Worm (Caenorhabditis elegans) whole organism, L1 larva: ENCODE measurements around the gene F26F12.2.

Experiments
- C04F5.9 ChIP-seq: sonication (generic microtip); optimal IDR thresholded peaks from 2 replicates; lab custom pipeline; 2016; ENCODE audit warnings: missing genetic modification characterization, missing compliant biosample characterization
- C16A3.4 ChIP-seq: fragments of 150-350 bp; optimal IDR thresholded peaks from 2 replicates; lab custom pipeline; 2014; ENCODE audit warnings: missing biosample characterization, missing genetic modification characterization
- C34B4.2 ChIP-seq: sonication (generic microtip); optimal IDR thresholded peaks from 2 replicates; lab custom pipeline; 2017; ENCODE audit warnings: mild to moderate bottlenecking, missing genetic modification characterization, missing compliant biosample characterization
- F16B12.6 ChIP-seq: fragments of 150-350 bp; optimal IDR thresholded peaks from 2 replicates; lab custom pipeline; 2014; ENCODE audit warnings: missing biosample characterization, missing genetic modification characterization
- Y116A8C.19 ChIP-seq: sonication (generic microtip); optimal IDR thresholded peaks from 2 replicates; lab custom pipeline; 2016; ENCODE audit warnings: missing compliant biosample characterization, missing genetic modification characterization, borderline replicate concordance
- alr-1 ChIP-seq: fragments of 200-800 bp; sonication (Bioruptor generic); optimal IDR thresholded peaks from 2 replicates; lab custom pipeline; 2018; ENCODE audit warnings: borderline replicate concordance, mild to moderate bottlenecking, missing genetic modification characterization, missing compliant biosample characterization
- aly-2 ChIP-seq: fragments of 150-350 bp; optimal IDR thresholded peaks from 2 replicates; lab custom pipeline; 2014; ENCODE audit warnings: missing biosample characterization, missing genetic modification characterization
- ama-1 ChIP-seq: fragments of 150-350 bp; optimal IDR thresholded peaks from 2 replicates; lab custom pipeline; 2014
- ceh-82 ChIP-seq, 3 experiments: fragments of 150-350 bp in 1 of 3; sonication (generic microtip) in 2 of 3; optimal IDR thresholded peaks; 2 replicates each; lab custom pipeline; 2014 to 2017; ENCODE audit warnings: missing biosample characterization in 3 of 3, missing genetic modification characterization in 3 of 3
- ceh-88 ChIP-seq: fragments of 200-800 bp; sonication (Bioruptor generic); IDR thresholded peaks from 2 replicates; pipeline ENCODE4 v1.3.6; 2022; ENCODE audit warnings: missing genetic modification characterization, missing compliant biosample characterization
- ceh-90 ChIP-seq: sonication (generic microtip); optimal IDR thresholded peaks from 2 replicates; lab custom pipeline; 2016; ENCODE audit warnings: missing genetic modification characterization, missing compliant biosample characterization
- ces-1 ChIP-seq: fragments of 150-350 bp; optimal IDR thresholded peaks from 2 replicates; lab custom pipeline; 2014; ENCODE audit warnings: missing biosample characterization, missing genetic modification reagents, missing genetic modification characterization
- dpl-1 ChIP-seq, 3 experiments: fragments of 150-350 bp in 2 of 3; sonication (generic microtip) in 1 of 3; optimal IDR thresholded peaks; 2 replicates each; lab custom pipeline; 2014 to 2017; ENCODE audit warnings: missing biosample characterization in 3 of 3, missing genetic modification characterization in 3 of 3, missing genetic modification reagents in 3 of 3
- efl-3 ChIP-seq: fragments of 200-800 bp; sonication (Bioruptor generic); optimal IDR thresholded peaks from 2 replicates; lab custom pipeline; 2018; ENCODE audit warnings: mild to moderate bottlenecking, missing genetic modification characterization, missing compliant biosample characterization
- ets-5 ChIP-seq: fragments of 200-800 bp; sonication (Bioruptor generic); IDR thresholded peaks from 2 replicates; pipeline ENCODE4 v1.3.6; 2022; ENCODE audit warnings: missing genetic modification characterization, missing compliant biosample characterization
- fkh-4 ChIP-seq: sonication (generic microtip); optimal IDR thresholded peaks from 2 replicates; lab custom pipeline; 2016; ENCODE audit warnings: missing compliant biosample characterization, missing genetic modification characterization, borderline replicate concordance
- fkh-8 ChIP-seq: sonication (generic microtip); optimal IDR thresholded peaks from 2 replicates; lab custom pipeline; 2016; ENCODE audit warnings: mild to moderate bottlenecking, missing genetic modification characterization, missing compliant biosample characterization
- fos-1 ChIP-seq: fragments of 150-350 bp; optimal IDR thresholded peaks from 2 replicates; lab custom pipeline; 2014; ENCODE audit warnings: missing biosample characterization, missing genetic modification characterization
- grh-1 ChIP-seq: fragments of 200-800 bp; sonication (Bioruptor generic); IDR thresholded peaks from 2 replicates; pipeline ENCODE4 v1.3.6; 2022; ENCODE audit warnings: missing genetic modification reagents, missing genetic modification characterization, missing compliant biosample characterization
- hlh-4 ChIP-seq: sonication (generic microtip); optimal IDR thresholded peaks from 2 replicates; lab custom pipeline; 2016; ENCODE audit warnings: mild to moderate bottlenecking, missing genetic modification characterization, missing compliant biosample characterization
- hpl-2 ChIP-seq: fragments of 150-350 bp; optimal IDR thresholded peaks from 2 replicates; lab custom pipeline; 2014; ENCODE audit warnings: missing biosample characterization, missing genetic modification reagents, missing genetic modification characterization
- irx-1 ChIP-seq: sonication (generic microtip); optimal IDR thresholded peaks from 2 replicates; lab custom pipeline; 2016; ENCODE audit warnings: missing genetic modification characterization, missing compliant biosample characterization
- lin-13 ChIP-seq: fragments of 150-350 bp; optimal IDR thresholded peaks from 2 replicates; lab custom pipeline; 2014; ENCODE audit warnings: missing biosample characterization, missing genetic modification reagents, missing genetic modification characterization
- lin-15B ChIP-seq: fragments of 150-350 bp; sonication (generic microtip); optimal IDR thresholded peaks from 3 replicates; lab custom pipeline; 2014; ENCODE audit warnings: missing biosample characterization, missing genetic modification characterization
- lin-35 ChIP-seq, 2 experiments: fragments of 150-350 bp; optimal IDR thresholded peaks; 2 replicates each; lab custom pipeline; 2014; ENCODE audit warnings: missing biosample characterization in 2 of 2, missing genetic modification characterization in 2 of 2, missing genetic modification reagents in 2 of 2
- lin-39 ChIP-seq: fragments of 150-350 bp; optimal IDR thresholded peaks from 2 replicates; lab custom pipeline; 2014; ENCODE audit warnings: missing biosample characterization, missing genetic modification reagents, missing genetic modification characterization
- lsy-2 ChIP-seq, 2 experiments: fragments of 150-350 bp; optimal IDR thresholded peaks; 2 replicates each; lab custom pipeline; 2014; ENCODE audit warnings: missing biosample characterization in 2 of 2, missing genetic modification characterization in 2 of 2
- mdl-1 ChIP-seq, 2 experiments: fragments of 150-350 bp; optimal IDR thresholded peaks; 2 replicates each; lab custom pipeline; 2014 to 2017; ENCODE audit warnings: missing biosample characterization in 2 of 2, missing genetic modification characterization in 2 of 2, inconsistent platforms in 1 of 2
- mep-1 ChIP-seq: fragments of 150-350 bp; optimal IDR thresholded peaks from 2 replicates; lab custom pipeline; 2014; ENCODE audit warnings: missing biosample characterization, missing genetic modification characterization
- nhr-12 ChIP-seq: sonication (generic microtip); optimal IDR thresholded peaks from 2 replicates; lab custom pipeline; 2017; ENCODE audit warnings: missing biosample characterization, missing genetic modification characterization
- nhr-19 ChIP-seq: fragments of 200-800 bp; sonication (Bioruptor generic); conservative IDR thresholded peaks from 2 replicates; pipeline ENCODE4 v1.3.6; 2022; ENCODE audit warnings: missing genetic modification characterization, missing compliant biosample characterization
- nhr-20 ChIP-seq: sonication (generic microtip); optimal IDR thresholded peaks from 2 replicates; lab custom pipeline; 2016; ENCODE audit warnings: mild to moderate bottlenecking, missing genetic modification characterization, missing compliant biosample characterization
- nhr-237 ChIP-seq: fragments of 150-350 bp; optimal IDR thresholded peaks from 2 replicates; lab custom pipeline; 2014; ENCODE audit warnings: missing biosample characterization, missing genetic modification characterization
- nhr-71 ChIP-seq: sonication (generic microtip); optimal IDR thresholded peaks from 2 replicates; lab custom pipeline; 2016; ENCODE audit warnings: mild to moderate bottlenecking, missing genetic modification characterization, moderate library complexity, missing compliant biosample characterization
- pax-3 ChIP-seq: fragments of 200-800 bp; sonication (Bioruptor generic); optimal IDR thresholded peaks from 2 replicates; lab custom pipeline; 2018; ENCODE audit warnings: mild to moderate bottlenecking, missing genetic modification characterization, moderate library complexity, missing compliant biosample characterization
- pqm-1 ChIP-seq: sonication (generic microtip); optimal IDR thresholded peaks from 3 replicates; lab custom pipeline; 2017; ENCODE audit warnings: missing biosample characterization, missing genetic modification characterization
- rnt-1 ChIP-seq: sonication (generic microtip); optimal IDR thresholded peaks from 2 replicates; lab custom pipeline; 2016; ENCODE audit warnings: mild to moderate bottlenecking, missing genetic modification characterization, moderate library complexity, missing compliant biosample characterization
- skn-1 ChIP-seq: fragments of 150-350 bp; optimal IDR thresholded peaks from 2 replicates; lab custom pipeline; 2014; ENCODE audit warnings: missing biosample characterization, missing genetic modification characterization
- snpc-4 ChIP-seq: fragments of 150-350 bp; optimal IDR thresholded peaks from 2 replicates; lab custom pipeline; 2014; ENCODE audit warnings: missing biosample characterization, missing genetic modification characterization
- tlp-1 ChIP-seq: fragments of 150-350 bp; optimal IDR thresholded peaks from 2 replicates; lab custom pipeline; 2014; ENCODE audit warnings: missing biosample characterization, missing genetic modification characterization
- unc-130 ChIP-seq: fragments of 150-350 bp; optimal IDR thresholded peaks from 2 replicates; lab custom pipeline; 2017; ENCODE audit warnings: missing biosample characterization, missing genetic modification characterization, inconsistent platforms
- unc-62 ChIP-seq: fragments of 150-350 bp; optimal IDR thresholded peaks from 2 replicates; lab custom pipeline; 2014; ENCODE audit warnings: missing biosample characterization, missing genetic modification reagents, missing genetic modification characterization
- xbp-1 ChIP-seq: sonication (generic microtip); optimal IDR thresholded peaks from 2 replicates; lab custom pipeline; 2016; ENCODE audit warnings: missing genetic modification characterization, missing compliant biosample characterization
- zag-1 ChIP-seq: fragments of 150-350 bp; optimal IDR thresholded peaks from 2 replicates; lab custom pipeline; 2014; ENCODE audit warnings: missing biosample characterization, missing genetic modification characterization
- zip-4 ChIP-seq: fragments of 200-800 bp; sonication (Bioruptor generic); optimal IDR thresholded peaks from 2 replicates; lab custom pipeline; 2018; ENCODE audit warnings: mild to moderate bottlenecking, missing genetic modification characterization, moderate library complexity, missing compliant biosample characterization

The F26F12.2 gene

ce11 chrV:5843415-5844337, 5.3 kb upstream of the F26F12.2 start (continued):
- TF ChIP-seq nhr-19 = peak; percentile 64
- no peak for TF ChIP-seq hpl-2 (GFP tag; lab: Kevin White, UChicago)
- TF ChIP-seq lsy-2 (tag; optimal IDR thresholded peaks at IDR 0.05; lab: Kevin White, UChicago) = peak; percentile 63 to 72
- no peak for TF ChIP-seq C34B4.2 (tag; lab: Kevin White, UChicago)
- TF ChIP-seq lin-35 (GFP tag; optimal IDR thresholded peaks at IDR 0.05; lab: Kevin White, UChicago) = peak; percentile 33 to 58
- no peak for TF ChIP-seq aly-2
- TF ChIP-seq ceh-82 (tag; optimal IDR thresholded peaks at IDR 0.05; lab: Kevin White, UChicago) = peak in 1 of 3 experiments; percentile 5
- no peak for TF ChIP-seq nhr-237 (tag; lab: Kevin White, UChicago)
- no peak for TF ChIP-seq ces-1 (GFP tag; lab: Kevin White, UChicago)
- no peak for TF ChIP-seq hlh-4 (tag; lab: Kevin White, UChicago)
- peak in 1 of 2 experiments; percentile 88 for TF ChIP-seq mdl-1 (tag; optimal IDR thresholded peaks at IDR 0.05; lab: Kevin White, UChicago)
- TF ChIP-seq pax-3 (tag; lab: Kevin White, UChicago) = no peak
- TF ChIP-seq C16A3.4 (tag; lab: Kevin White, UChicago) = peak; percentile 8
- TF ChIP-seq skn-1 (tag; lab: Kevin White, UChicago) = peak; percentile 48
- no peak for TF ChIP-seq unc-62 (GFP tag; lab: Kevin White, UChicago)
- TF ChIP-seq mep-1 (tag; lab: Kevin White, UChicago) = peak; percentile 38
- TF ChIP-seq C04F5.9 = no peak
- TF ChIP-seq fkh-8 (tag; lab: Kevin White, UChicago) = peak; percentile 60
- peak in 2 of 3 experiments; percentile 33 to 41 for TF ChIP-seq dpl-1 (GFP tag; optimal IDR thresholded peaks at IDR 0.05; lab: Kevin White, UChicago)
- peak; percentile 75 for TF ChIP-seq ama-1 (lab: Kevin White, UChicago)
- TF ChIP-seq pqm-1 (tag; lab: Kevin White, UChicago) = no peak
- peak; percentile 76 for TF ChIP-seq nhr-20 (tag; lab: Kevin White, UChicago)
- TF ChIP-seq unc-130 (tag; lab: Kevin White, UChicago) = peak; percentile 68
- no peak for TF ChIP-seq zip-4
- TF ChIP-seq Y116A8C.19 (tag; lab: Kevin White, UChicago) = no peak
- TF ChIP-seq nhr-12 (tag; lab: Kevin White, UChicago) = no peak
- TF ChIP-seq rnt-1 = peak; percentile 83
- TF ChIP-seq alr-1 (tag; lab: Kevin White, UChicago) = no peak
- no peak for TF ChIP-seq lin-15B (tag; lab: Kevin White, UChicago)
- TF ChIP-seq zag-1 (tag; lab: Kevin White, UChicago) = no peak
- TF ChIP-seq lin-13 (GFP tag; lab: Kevin White, UChicago) = peak; percentile 42
- peak; percentile 74 for TF ChIP-seq fkh-4
- no peak for TF ChIP-seq lin-39
- TF ChIP-seq ets-5 (GFP tag; lab: Robert Waterston, UW) = no peak
- no peak for TF ChIP-seq irx-1 (tag; lab: Kevin White, UChicago)
- TF ChIP-seq efl-3 = no peak
- peak; percentile 87 for TF ChIP-seq nhr-71 (tag; lab: Kevin White, UChicago)
- TF ChIP-seq fos-1 (tag; lab: Kevin White, UChicago) = no peak
- no peak for TF ChIP-seq grh-1
- TF ChIP-seq ceh-88 = no peak
- TF ChIP-seq snpc-4 = peak; percentile 33
- no peak for TF ChIP-seq tlp-1 (tag; lab: Kevin White, UChicago)
- peak; percentile 11 for TF ChIP-seq xbp-1 (tag; lab: Kevin White, UChicago)
- TF ChIP-seq ceh-90 (tag; lab: Kevin White, UChicago) = peak; percentile 38
- TF ChIP-seq F16B12.6 (tag; lab: Kevin White, UChicago) = no peak
